Worm (Caenorhabditis elegans): ENCODE data around the gene Y41G9A.17.
A peak's percentile ranks its signal among the peaks of the same experiment; 100 is the strongest.

Gene Y41G9A.17

ce11 chrX:2971542-2971988, 28.0 kb downstream of the Y41G9A.17 start:
- TF ChIP-seq ztf-29 (GFP tag; IDR thresholded peaks at IDR 0.05): no peak
- no peak for TF ChIP-seq klf-2 (GFP tag; conservative IDR thresholded peaks at IDR 0.05)
- TF ChIP-seq flt-1 (GFP tag; IDR thresholded peaks at IDR 0.05): no peak
- no peak for TF ChIP-seq tab-1 (GFP tag; IDR thresholded peaks at IDR 0.05)
- TF ChIP-seq T22C8.4 (GFP tag; IDR thresholded peaks at IDR 0.05): no peak
- no peak for TF ChIP-seq ztf-23 (GFP tag; IDR thresholded peaks at IDR 0.05)
- TF ChIP-seq med-1 (GFP tag; optimal IDR thresholded peaks at IDR 0.05; ENCODE audit: insufficient read depth): no peak
- no peak for TF ChIP-seq cog-1 (tag; optimal IDR thresholded peaks at IDR 0.05)
- no peak for TF ChIP-seq ref-1 (GFP tag; conservative IDR thresholded peaks at IDR 0.05)

ce11 chrX:2970804-2971395, 28.7 kb downstream of the Y41G9A.17 start:
- TF ChIP-seq tab-1 (GFP tag; IDR thresholded peaks at IDR 0.05) (no peak), ztf-29 (GFP tag; IDR thresholded peaks at IDR 0.05) (no peak), cog-1 (tag; optimal IDR thresholded peaks at IDR 0.05) (no peak), T22C8.4 (GFP tag; IDR thresholded peaks at IDR 0.05) (no peak), ztf-23 (GFP tag; IDR thresholded peaks at IDR 0.05) (no peak), med-1 (GFP tag; optimal IDR thresholded peaks at IDR 0.05; ENCODE audit: insufficient read depth) (no peak), ref-1 (GFP tag; conservative IDR thresholded peaks at IDR 0.05) (no peak)

ce11 chrX:2970212-2970611, 29.3 kb downstream of the Y41G9A.17 start:
- TF ChIP-seq ztf-29 (GFP tag; IDR thresholded peaks at IDR 0.05): no peak
- TF ChIP-seq flt-1 (GFP tag; IDR thresholded peaks at IDR 0.05): no peak
- TF ChIP-seq tab-1 (GFP tag; IDR thresholded peaks at IDR 0.05): no peak
- TF ChIP-seq ztf-23 (GFP tag; IDR thresholded peaks at IDR 0.05): no peak
- no peak for TF ChIP-seq T22C8.4 (GFP tag; IDR thresholded peaks at IDR 0.05)
- TF ChIP-seq ref-1 (GFP tag; conservative IDR thresholded peaks at IDR 0.05): no peak
- TF ChIP-seq cog-1 (tag; optimal IDR thresholded peaks at IDR 0.05): no peak
- TF ChIP-seq klf-2 (GFP tag; conservative IDR thresholded peaks at IDR 0.05): no peak
- TF ChIP-seq med-1 (GFP tag; optimal IDR thresholded peaks at IDR 0.05; ENCODE audit: insufficient read depth): no peak

- TF ChIP-seq flt-1 (GFP tag; IDR thresholded peaks at IDR 0.05) (no peak), tab-1 (GFP tag; IDR thresholded peaks at IDR 0.05) (no peak), med-1 (GFP tag; optimal IDR thresholded peaks at IDR 0.05; ENCODE audit: insufficient read depth) (no peak), klf-2 (GFP tag; conservative IDR thresholded peaks at IDR 0.05) (no peak), ztf-23 (GFP tag; IDR thresholded peaks at IDR 0.05) (no peak), ztf-29 (GFP tag; IDR thresholded peaks at IDR 0.05) (no peak)
Measured at ce11 chrX:2969447-2969989, 30.0 kb downstream of the Y41G9A.17 start.

DNA sequence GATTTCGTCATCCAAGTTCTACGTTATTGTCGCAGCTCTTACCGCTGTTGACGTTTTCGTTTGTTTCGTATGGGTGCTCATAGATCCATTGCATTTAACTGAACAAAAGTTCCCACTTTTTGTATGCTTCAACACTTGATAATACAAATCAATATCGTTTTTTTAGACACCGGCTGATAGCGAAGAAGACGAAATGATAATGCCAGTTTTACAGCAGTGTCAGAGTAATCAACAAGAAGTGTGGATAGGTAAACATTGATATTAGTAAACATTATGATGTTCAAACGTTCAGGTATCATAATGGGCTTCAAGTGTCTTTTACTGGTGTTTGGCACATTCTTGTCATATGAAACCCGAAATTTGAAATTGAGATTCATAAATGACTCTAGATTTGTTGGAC, 33.3 kb downstream of the Y41G9A.17 start:
- TF ChIP-seq ref-1 (GFP tag; conservative IDR thresholded peaks at IDR 0.05) (no peak), klf-2 (GFP tag; conservative IDR thresholded peaks at IDR 0.05) (no peak), ztf-23 (GFP tag; IDR thresholded peaks at IDR 0.05) (no peak), flt-1 (GFP tag; IDR thresholded peaks at IDR 0.05) (no peak), ztf-29 (GFP tag; IDR thresholded peaks at IDR 0.05) (no peak), tab-1 (GFP tag; IDR thresholded peaks at IDR 0.05) (no peak), cog-1 (tag; optimal IDR thresholded peaks at IDR 0.05) (no peak), med-1 (GFP tag; optimal IDR thresholded peaks at IDR 0.05; ENCODE audit: insufficient read depth) (no peak), T22C8.4 (GFP tag; IDR thresholded peaks at IDR 0.05) (no peak)

ce11 chrX:2960703-2961102, 38.8 kb downstream of the Y41G9A.17 start:
- TF ChIP-seq flt-1 (GFP tag; IDR thresholded peaks at IDR 0.05) (0 out of 2 replicates have a peak, but pooled peaks have one; percentile 15), cog-1 (tag; optimal IDR thresholded peaks at IDR 0.05) (no peak), ztf-23 (GFP tag; IDR thresholded peaks at IDR 0.05) (no peak), ztf-29 (GFP tag; IDR thresholded peaks at IDR 0.05) (no peak), T22C8.4 (GFP tag; IDR thresholded peaks at IDR 0.05) (no peak)

DNA sequence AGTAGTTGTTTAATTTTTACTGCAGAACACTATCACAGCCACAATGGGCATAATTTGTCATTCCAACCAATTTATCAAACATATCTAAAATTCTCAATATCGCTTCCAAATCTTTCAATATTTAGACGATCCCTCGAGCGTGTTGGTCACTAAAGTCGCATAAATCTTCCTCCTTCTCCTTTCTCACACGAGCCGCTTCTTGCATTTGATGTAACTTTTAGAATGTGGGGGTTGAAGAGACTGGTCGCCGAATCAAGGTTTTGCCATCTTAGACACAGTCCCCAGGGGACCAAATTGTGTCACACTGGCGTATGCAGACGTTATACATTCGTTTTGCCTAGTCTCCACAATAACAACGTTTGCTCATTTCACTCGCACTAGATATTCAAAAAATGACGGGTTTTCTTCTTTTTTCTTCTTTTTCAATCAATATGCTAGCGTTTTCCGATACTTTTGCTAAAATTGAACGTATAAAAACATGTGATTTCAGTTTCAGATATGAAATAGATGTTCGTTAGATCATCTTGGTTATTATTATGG, 42.0 kb downstream of the Y41G9A.17 start, which contains the start of gene gbb-1:
TSS of gene gbb-1 (plus strand) at position 490 of the 540 bp plus-strand sequence.
- no peak for TF ChIP-seq ztf-23 (GFP tag; IDR thresholded peaks at IDR 0.05)
- no peak for TF ChIP-seq flt-1 (GFP tag; IDR thresholded peaks at IDR 0.05)
- no peak for TF ChIP-seq cog-1 (tag; optimal IDR thresholded peaks at IDR 0.05)
- no peak for TF ChIP-seq tab-1 (GFP tag; IDR thresholded peaks at IDR 0.05)
- TF ChIP-seq T22C8.4 (GFP tag; IDR thresholded peaks at IDR 0.05): no peak
- no peak for TF ChIP-seq klf-2 (GFP tag; conservative IDR thresholded peaks at IDR 0.05)
- no peak for TF ChIP-seq med-1 (GFP tag; optimal IDR thresholded peaks at IDR 0.05; ENCODE audit: insufficient read depth)
- TF ChIP-seq ztf-29 (GFP tag; IDR thresholded peaks at IDR 0.05): no peak
- no peak for TF ChIP-seq ref-1 (GFP tag; conservative IDR thresholded peaks at IDR 0.05)

DNA sequence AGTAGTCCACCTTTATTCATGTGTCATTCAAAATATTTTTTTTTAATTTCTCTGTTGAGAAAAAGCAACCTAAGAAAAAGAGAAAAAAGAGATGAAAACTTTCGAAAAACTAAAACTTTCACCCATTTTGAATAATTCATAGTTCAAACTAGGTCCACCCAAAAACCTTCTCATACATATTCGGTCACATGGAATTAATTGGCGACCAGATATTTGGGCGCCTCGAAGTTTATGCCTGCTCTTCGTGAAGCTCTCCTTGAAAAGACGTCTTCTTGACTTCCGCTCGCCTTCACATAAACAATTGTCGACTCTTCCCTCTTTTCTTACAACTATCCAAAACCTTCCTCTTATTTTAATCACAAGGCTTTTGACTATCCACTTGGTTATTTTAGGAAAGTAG, 43.9 kb downstream of the Y41G9A.17 start:
- TF ChIP-seq klf-2 (GFP tag; conservative IDR thresholded peaks at IDR 0.05): no peak
- TF ChIP-seq T22C8.4 (GFP tag; IDR thresholded peaks at IDR 0.05): no peak
- no peak for TF ChIP-seq ztf-29 (GFP tag; IDR thresholded peaks at IDR 0.05)
- no peak for TF ChIP-seq tab-1 (GFP tag; IDR thresholded peaks at IDR 0.05)
- TF ChIP-seq ref-1 (GFP tag; conservative IDR thresholded peaks at IDR 0.05): no peak
- no peak for TF ChIP-seq ztf-23 (GFP tag; IDR thresholded peaks at IDR 0.05)
- TF ChIP-seq flt-1 (GFP tag; IDR thresholded peaks at IDR 0.05): no peak
- no peak for TF ChIP-seq cog-1 (tag; optimal IDR thresholded peaks at IDR 0.05)
- TF ChIP-seq med-1 (GFP tag; optimal IDR thresholded peaks at IDR 0.05; ENCODE audit: insufficient read depth): no peak

DNA sequence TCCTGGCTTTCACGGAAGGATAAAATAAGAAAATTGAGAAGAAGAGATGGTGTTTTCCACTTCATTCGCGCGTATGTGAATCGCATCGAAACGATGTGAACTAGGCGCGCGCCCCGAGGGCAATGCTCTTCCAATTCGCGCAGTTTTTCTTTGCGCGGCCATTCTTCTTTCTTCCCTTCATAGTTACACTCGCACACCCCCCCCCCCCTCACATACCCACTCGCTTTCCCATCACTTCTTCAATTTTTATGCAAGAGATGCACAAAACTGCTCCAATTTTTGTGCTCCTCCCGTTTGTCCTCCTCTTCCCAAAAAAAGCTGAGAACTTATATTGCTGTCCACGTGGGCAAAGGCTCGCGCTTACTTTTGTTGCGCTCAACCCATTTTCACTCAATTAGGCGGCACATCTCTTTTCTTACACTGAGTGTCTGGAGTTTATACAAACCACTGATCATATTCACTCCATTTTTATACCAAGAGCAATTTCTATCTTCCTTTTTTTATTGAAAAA, 46.0 kb downstream of the Y41G9A.17 start:
- TF ChIP-seq cog-1 (tag; optimal IDR thresholded peaks at IDR 0.05) (no peak), flt-1 (GFP tag; IDR thresholded peaks at IDR 0.05) (no peak), med-1 (GFP tag; optimal IDR thresholded peaks at IDR 0.05; ENCODE audit: insufficient read depth) (no peak), ref-1 (GFP tag; conservative IDR thresholded peaks at IDR 0.05) (no peak), ztf-29 (GFP tag; IDR thresholded peaks at IDR 0.05) (no peak)
